Fruit fly (Drosophila melanogaster) whole organism, wandering third instar larva: Measurements from ENCODE around the gene SmydA-8.

Source experiments
- Dif ChIP-seq: fragments of 200-275, 200-300 bp; sonication (Bioruptor generic); optimal IDR thresholded peaks from 2 replicates; lab custom pipeline; 2018; ENCODE audit warnings: missing biosample characterization, missing genetic modification characterization; ENCODE audit not compliant: partially characterized antibody
- GATAd ChIP-seq: sonication (Bioruptor generic); optimal IDR thresholded peaks from 2 replicates; lab custom pipeline; 2016; ENCODE audit warnings: missing biosample characterization, missing genetic modification characterization
- Jra ChIP-seq: sonication (Bioruptor generic); optimal IDR thresholded peaks from 2 replicates; lab custom pipeline; 2016; ENCODE audit warnings: missing biosample characterization, missing genetic modification characterization
- N ChIP-seq: fragments of >200 bp; optimal IDR thresholded peaks from 2 replicates; lab custom pipeline; 2018; ENCODE audit warnings: missing biosample characterization, missing external identifiers, missing genetic modification characterization
- dsf ChIP-seq: sonication (Bioruptor generic); optimal IDR thresholded peaks from 2 replicates; lab custom pipeline; 2016; ENCODE audit warnings: missing biosample characterization, missing genetic modification characterization, borderline replicate concordance
- jim ChIP-seq: fragments of 175-275, 200-325 bp; sonication (Bioruptor generic); optimal IDR thresholded peaks from 2 replicates; lab custom pipeline; 2016; ENCODE audit warnings: missing biosample characterization, mild to moderate bottlenecking, missing genetic modification characterization
- lola ChIP-seq: fragments of >200 bp; optimal IDR thresholded peaks from 2 replicates; lab custom pipeline; 2017; ENCODE audit warnings: missing biosample characterization, missing genetic modification characterization
- tai ChIP-seq: sonication (Bioruptor generic); optimal IDR thresholded peaks from 2 replicates; lab custom pipeline; 2016; ENCODE audit warnings: missing biosample characterization, missing genetic modification characterization

DNA sequence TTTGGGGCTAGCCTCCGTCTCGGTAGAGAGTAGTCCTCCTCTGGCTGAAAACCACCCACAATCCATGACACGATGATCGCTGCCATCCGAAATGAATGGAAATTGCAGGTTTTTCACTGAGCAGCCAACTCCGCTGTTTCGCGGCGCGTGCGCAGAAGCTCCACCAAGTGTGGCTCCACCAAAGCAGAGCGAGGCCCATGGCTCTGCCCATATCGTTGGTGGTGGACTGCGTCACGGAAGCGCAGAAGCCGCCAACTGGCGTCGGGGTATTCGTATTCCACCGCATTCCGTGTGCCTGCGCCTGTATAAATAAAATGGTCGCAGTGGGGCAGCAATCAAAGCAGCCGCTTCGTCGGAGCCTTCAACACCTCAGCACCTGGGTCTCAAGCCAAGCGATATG lies 9.8 kb upstream of the SmydA-8 start, which contains the start of gene CG14052:
- TF ChIP-seq dsf (GFP tag; lab: Kevin White, UChicago), result no peak
- no peak for TF ChIP-seq Jra
- no peak for TF ChIP-seq jim (GFP tag; lab: Kevin White, UChicago)
- no peak for TF ChIP-seq N (GFP tag; lab: Kevin White, UChicago)
- TF ChIP-seq Dif, result no peak
- TF ChIP-seq lola (GFP tag; lab: Kevin White, UChicago), result no peak
- TF ChIP-seq tai, result no peak
- no peak for TF ChIP-seq GATAd (GFP tag; lab: Kevin White, UChicago)
